Fruit fly (Drosophila melanogaster): ENCODE data around the gene CG15404.

The CG15404 gene

dm6 chr2L:3199556-3199955 lies 25.8 kb downstream of the CG15404 start:
- TF ChIP-seq CG34406 (GFP tag; optimal IDR thresholded peaks at IDR 0.05): no peak
- no peak for TF ChIP-seq CG7368 (GFP tag; optimal IDR thresholded peaks at IDR 0.05)
- no peak for TF ChIP-seq CG16779 (tag; optimal IDR thresholded peaks at IDR 0.05)
- no peak for TF ChIP-seq fkh (GFP tag; optimal IDR thresholded peaks at IDR 0.05)
- TF ChIP-seq ss (GFP tag; optimal IDR thresholded peaks at IDR 0.05): no peak
- no peak for TF ChIP-seq CG8632 (GFP tag; optimal IDR thresholded peaks at IDR 0.05)
- no peak for TF ChIP-seq acj6 (GFP tag; optimal IDR thresholded peaks at IDR 0.05)
- TF ChIP-seq Eip78C (GFP tag): no peak
- no peak for TF ChIP-seq CG6792 (GFP tag; optimal IDR thresholded peaks at IDR 0.05)
- no peak for TF ChIP-seq achi (GFP tag; optimal IDR thresholded peaks at IDR 0.05)
- TF ChIP-seq pdm3 (GFP tag; optimal IDR thresholded peaks at IDR 0.05): no peak
- no peak for TF ChIP-seq CG8319 (GFP tag; optimal IDR thresholded peaks at IDR 0.05)
- no peak for TF ChIP-seq Gug (GFP tag; IDR thresholded peaks at IDR 0.05)
- no peak for TF ChIP-seq CG6276 (GFP tag; optimal IDR thresholded peaks at IDR 0.05)
- no peak for TF ChIP-seq Smox (GFP tag; optimal IDR thresholded peaks at IDR 0.05)
- TF ChIP-seq vri (GFP tag; optimal IDR thresholded peaks at IDR 0.05): no peak
- TF ChIP-seq eg (GFP tag; IDR thresholded peaks at IDR 0.05): no peak
- TF ChIP-seq salr (GFP tag; optimal IDR thresholded peaks at IDR 0.05): no peak
- no peak for TF ChIP-seq dac (GFP tag; optimal IDR thresholded peaks at IDR 0.05)

- TF ChIP-seq CG6163 (GFP tag; IDR thresholded peaks at IDR 0.05): no peak
- TF ChIP-seq fkh (GFP tag; optimal IDR thresholded peaks at IDR 0.05): no peak
- TF ChIP-seq CG8632 (GFP tag; optimal IDR thresholded peaks at IDR 0.05): no peak
- no peak for TF ChIP-seq CG4318 (GFP tag; optimal IDR thresholded peaks at IDR 0.05)
- TF ChIP-seq achi (GFP tag; optimal IDR thresholded peaks at IDR 0.05): no peak
- no peak for TF ChIP-seq CG6808 (GFP tag; optimal IDR thresholded peaks at IDR 0.05)
- TF ChIP-seq CG10631 (GFP tag; optimal IDR thresholded peaks at IDR 0.05): no peak
- TF ChIP-seq CG1621 (tag; optimal IDR thresholded peaks at IDR 0.05): no peak
- TF ChIP-seq net (GFP tag; optimal IDR thresholded peaks at IDR 0.05): no peak
Measured at dm6 chr2L:3200396-3200795, 26.6 kb downstream of the CG15404 start, which contains the start of gene CG34393. Gene CG34393, minus strand, starts transcription at chr2L:3200496.

All from whole organism, prepupa.